3 fruit fly cellular contexts compared by ENCODE assay signal in the genomic region with DNA sequence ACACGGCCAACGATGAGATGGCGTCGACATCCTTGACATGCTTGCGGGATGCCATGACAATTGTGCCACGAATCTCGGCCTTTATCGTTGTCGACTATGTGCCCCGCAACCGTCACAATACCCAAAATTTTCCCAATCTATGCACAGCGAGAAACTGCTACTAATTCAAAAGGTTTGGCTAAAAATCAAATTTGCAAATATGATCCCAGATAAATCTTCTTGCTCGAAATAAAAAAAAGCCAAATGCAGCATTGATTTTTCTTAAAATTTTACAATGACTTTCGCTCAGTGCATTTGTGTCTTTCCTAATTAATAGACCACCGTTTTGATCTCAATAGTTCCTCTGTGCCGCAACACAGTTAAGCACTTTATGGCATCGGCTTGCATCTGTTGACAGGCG.
TF ChIP-seq lines count a peak whose summit lies in the region.

No protein-coding gene starts in this region.

- no peak for TF ChIP-seq CTCF in whole organism, embryonic (GFP tag; optimal IDR thresholded peaks at IDR 0.05; lab: Kevin White, UChicago)

TF ChIP-seq in whole organism, embryonic, 481 proteins besides CTCF, POLR2A, EP300 and RAD21 (continues in another document):
- TF ChIP-seq CG7556 (GFP tag; optimal IDR thresholded peaks at IDR 0.05; lab: Kevin White, UChicago), result no peak
- TF ChIP-seq toy (GFP tag; IDR thresholded peaks at IDR 0.05; lab: Robert Waterston, UW), result no peak
- no peak for TF ChIP-seq CG7839 (tag; optimal IDR thresholded peaks at IDR 0.05; lab: Kevin White, UChicago)
- TF ChIP-seq PHDP (tag; optimal IDR thresholded peaks at IDR 0.05; lab: Kevin White, UChicago), result no peak
- TF ChIP-seq Gug (GFP tag; IDR thresholded peaks at IDR 0.05; lab: Robert Waterston, UW), result no peak
- no peak for TF ChIP-seq Hr51 (GFP tag; optimal IDR thresholded peaks at IDR 0.05; lab: Kevin White, UChicago)
- TF ChIP-seq Bdp1 (GFP tag; optimal IDR thresholded peaks at IDR 0.05; lab: Kevin White, UChicago), result no peak
- TF ChIP-seq CG1603 (tag; optimal IDR thresholded peaks at IDR 0.05; lab: Kevin White, UChicago), result peak; percentile 18
- TF ChIP-seq CG11504 (tag; optimal IDR thresholded peaks at IDR 0.05; lab: Kevin White, UChicago), result peak; percentile 17
- TF ChIP-seq NK7.1 (GFP tag; optimal IDR thresholded peaks at IDR 0.05; lab: Kevin White, UChicago), result no peak
- peak; percentile 26; the same call in 1 of the 2 replicates for TF ChIP-seq lmd (GFP tag; IDR thresholded peaks at IDR 0.05; lab: Robert Waterston, UW)
- TF ChIP-seq Rx (GFP tag; IDR thresholded peaks at IDR 0.05; lab: Robert Waterston, UW), result no peak
- 0 out of 3 replicates have a peak, but pooled peaks have one; percentile 23 for TF ChIP-seq CG11456 (GFP tag; IDR thresholded peaks at IDR 0.05; lab: Robert Waterston, UW)
- peak; percentile 26; the same call in 1 of the 2 replicates for TF ChIP-seq CG6689 (GFP tag; IDR thresholded peaks at IDR 0.05; lab: Robert Waterston, UW)
- TF ChIP-seq insv (GFP tag; optimal IDR thresholded peaks at IDR 0.05; lab: Kevin White, UChicago), result no peak
- no peak for TF ChIP-seq ab (GFP tag; optimal IDR thresholded peaks at IDR 0.05; lab: Kevin White, UChicago)
- TF ChIP-seq Sox102F (GFP tag; optimal IDR thresholded peaks at IDR 0.05; lab: Kevin White, UChicago), result peak; percentile 6
- TF ChIP-seq YL-1 (GFP tag; optimal IDR thresholded peaks at IDR 0.05; lab: Kevin White, UChicago), result no peak
- TF ChIP-seq Hr3 (GFP tag; optimal IDR thresholded peaks at IDR 0.05; lab: Kevin White, UChicago), result no peak
- TF ChIP-seq ttk (GFP tag; IDR thresholded peaks at IDR 0.05; lab: Robert Waterston, UW), result no peak
- no peak for TF ChIP-seq Oli (tag; optimal IDR thresholded peaks at IDR 0.05; lab: Kevin White, UChicago)
- peak; percentile 28; the same call in 1 of the 2 replicates for TF ChIP-seq Xrp1 (GFP tag; IDR thresholded peaks at IDR 0.05; lab: Robert Waterston, UW)
- no peak for TF ChIP-seq nerfin-1 (tag; optimal IDR thresholded peaks at IDR 0.05; lab: Kevin White, UChicago)
- TF ChIP-seq oc (tag; optimal IDR thresholded peaks at IDR 0.05; lab: Kevin White, UChicago), result no peak
- no peak for TF ChIP-seq CG16779 (GFP tag; IDR thresholded peaks at IDR 0.05; lab: Robert Waterston, UW)
- TF ChIP-seq dan (GFP tag; IDR thresholded peaks at IDR 0.05; lab: Robert Waterston, UW), result no peak
- TF ChIP-seq ci (GFP tag; IDR thresholded peaks at IDR 0.05; lab: Robert Waterston, UW), result peak; percentile 58; the same call in 2 of the 3 replicates
- TF ChIP-seq Ets65A (GFP tag; lab: Kevin White, UChicago), result peak; percentile 78
- TF ChIP-seq HLH54F (GFP tag; optimal IDR thresholded peaks at IDR 0.05; lab: Kevin White, UChicago), result no peak
- no peak for TF ChIP-seq fd102C (GFP tag; optimal IDR thresholded peaks at IDR 0.05; lab: Kevin White, UChicago)

TF ChIP-seq in whole organism, prepupa, 60 proteins besides CTCF, POLR2A, EP300 and RAD21:
- no peak for TF ChIP-seq OdsH (GFP tag; optimal IDR thresholded peaks at IDR 0.05; lab: Kevin White, UChicago)
- no peak for TF ChIP-seq Hr39 (GFP tag; optimal IDR thresholded peaks at IDR 0.05; lab: Kevin White, UChicago)
- no peak for TF ChIP-seq Lpt (GFP tag; optimal IDR thresholded peaks at IDR 0.05; lab: Kevin White, UChicago)
- no peak for TF ChIP-seq CG11762 (GFP tag; optimal IDR thresholded peaks at IDR 0.05; lab: Kevin White, UChicago; ENCODE audit: insufficient read depth)
- no peak for TF ChIP-seq CG11294 (GFP tag; IDR thresholded peaks at IDR 0.05; lab: Robert Waterston, UW)
- peak; percentile 8 for TF ChIP-seq Eip78C (GFP tag; lab: Kevin White, UChicago)
TF ChIP-seq in whole organism, prepupa: peak in this region for 1.

TF ChIP-seq in whole organism, pupa, 21 proteins besides CTCF, POLR2A, EP300 and RAD21:
- TF ChIP-seq CG4496 (GFP tag; IDR thresholded peaks at IDR 0.05; lab: Robert Waterston, UW), result peak; percentile 28; the same call in 1 of the 3 replicates
- TF ChIP-seq CG8159 (tag; optimal IDR thresholded peaks at IDR 0.05; lab: Kevin White, UChicago), result peak; percentile 7
- no peak for TF ChIP-seq CG34367 (tag; optimal IDR thresholded peaks at IDR 0.05; lab: Kevin White, UChicago)
- TF ChIP-seq CG17806 (tag; optimal IDR thresholded peaks at IDR 0.05; lab: Kevin White, UChicago), result no peak
- no peak for TF ChIP-seq CG9948 (tag; optimal IDR thresholded peaks at IDR 0.05; lab: Kevin White, UChicago)
- no peak for TF ChIP-seq Ets98B (GFP tag; IDR thresholded peaks at IDR 0.05; lab: Robert Waterston, UW)
